Worm (Caenorhabditis elegans) whole organism, L2 larva: ENCODE measurements around the gene F13D11.3.

Experiments used
- aly-2 ChIP-seq: fragments of 150-350 bp; optimal IDR thresholded peaks from 2 replicates; lab custom pipeline; 2014; ENCODE audit warnings: missing biosample characterization, missing genetic modification characterization
- ama-1 ChIP-seq: fragments of 150-350 bp; optimal IDR thresholded peaks from 2 replicates; lab custom pipeline; 2018; ENCODE audit warnings: inconsistent platforms
- blmp-1 ChIP-seq: sonication (generic microtip); optimal IDR thresholded peaks from 2 replicates; lab custom pipeline; 2017; ENCODE audit warnings: missing genetic modification characterization, mild to moderate bottlenecking, missing compliant biosample characterization, antibody characterized with exemption, moderate library complexity; ENCODE audit not compliant: insufficient read depth
- egl-27 ChIP-seq: sonication (generic microtip); optimal IDR thresholded peaks from 3 replicates; lab custom pipeline; 2017; ENCODE audit warnings: missing biosample characterization, missing genetic modification reagents, missing genetic modification characterization
- fos-1 ChIP-seq: fragments of 150-350 bp; optimal IDR thresholded peaks from 2 replicates; lab custom pipeline; 2014; ENCODE audit warnings: missing biosample characterization, missing genetic modification characterization
- lin-39 ChIP-seq: fragments of 150-350 bp; optimal IDR thresholded peaks from 2 replicates; lab custom pipeline; 2014; ENCODE audit warnings: missing biosample characterization, missing genetic modification reagents, missing genetic modification characterization
- mdl-1 ChIP-seq, 2 experiments: fragments of 150-350 bp in 1 of 2; sonication (generic microtip) in 1 of 2; optimal IDR thresholded peaks; 2 replicates each; lab custom pipeline; 2017; ENCODE audit warnings: missing biosample characterization in 2 of 2, missing genetic modification characterization in 2 of 2
- nhr-11 ChIP-seq: fragments of 150-350 bp; optimal IDR thresholded peaks from 2 replicates; lab custom pipeline; 2014; ENCODE audit warnings: missing biosample characterization, missing genetic modification characterization
- snpc-4 ChIP-seq: fragments of 150-350 bp; optimal IDR thresholded peaks from 2 replicates; lab custom pipeline; 2014; ENCODE audit warnings: missing biosample characterization, missing genetic modification characterization
- unc-39 ChIP-seq: fragments of 150-350 bp; optimal IDR thresholded peaks from 2 replicates; lab custom pipeline; 2014; ENCODE audit warnings: missing biosample characterization, missing genetic modification characterization
- unc-55 ChIP-seq: fragments of 150-350 bp; sonication (generic microtip); optimal IDR thresholded peaks from 3 replicates; lab custom pipeline; 2014; ENCODE audit warnings: missing biosample characterization, missing genetic modification reagents, missing genetic modification characterization
- ztf-11 ChIP-seq: sonication (generic microtip); optimal IDR thresholded peaks from 2 replicates; lab custom pipeline; 2017; ENCODE audit warnings: missing biosample characterization, missing genetic modification characterization

DNA sequence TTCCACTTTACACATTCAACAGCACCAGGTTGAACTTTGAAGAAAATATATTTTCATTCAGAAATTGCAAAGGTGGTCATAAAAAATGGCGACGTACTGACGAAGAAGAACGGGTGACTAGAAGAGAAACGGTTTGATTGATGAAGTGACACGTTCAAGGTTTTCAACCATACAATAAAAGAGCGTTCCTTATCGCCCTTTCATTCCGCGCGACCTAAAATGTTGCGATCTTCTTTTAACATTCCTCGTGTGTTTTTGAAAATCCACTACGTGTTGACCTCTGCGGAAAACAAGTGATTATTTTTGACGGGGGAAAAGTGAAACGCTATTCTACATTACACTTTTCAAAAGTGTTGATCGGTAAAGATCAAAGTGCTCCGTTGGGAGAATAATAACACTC, 22.4 kb upstream of the F13D11.3 start:
- TF ChIP-seq ama-1 (lab: Kevin White, UChicago) (no peak), blmp-1 (tag; lab: Kevin White, UChicago) (peak; percentile 81), mdl-1 (tag; optimal IDR thresholded peaks at IDR 0.05; lab: Kevin White, UChicago) (peak in 1 of 2 experiments; percentile 7), aly-2 (tag; lab: Kevin White, UChicago) (no peak), lin-39 (tag; lab: Kevin White, UChicago) (no peak), snpc-4 (no peak), unc-39 (tag; lab: Kevin White, UChicago) (no peak), unc-55 (GFP tag; lab: Kevin White, UChicago) (no peak), nhr-11 (tag; lab: Kevin White, UChicago) (no peak), egl-27 (tag; lab: Kevin White, UChicago) (peak; percentile 50), fos-1 (peak; percentile 55), ztf-11 (tag; lab: Kevin White, UChicago) (no peak)
